Worm (Caenorhabditis elegans): Measurements from ENCODE around the gene F43C11.3.
A peak's percentile ranks its signal among the peaks of the same experiment; 100 is the strongest.

F43C11.3 gene

DNA sequence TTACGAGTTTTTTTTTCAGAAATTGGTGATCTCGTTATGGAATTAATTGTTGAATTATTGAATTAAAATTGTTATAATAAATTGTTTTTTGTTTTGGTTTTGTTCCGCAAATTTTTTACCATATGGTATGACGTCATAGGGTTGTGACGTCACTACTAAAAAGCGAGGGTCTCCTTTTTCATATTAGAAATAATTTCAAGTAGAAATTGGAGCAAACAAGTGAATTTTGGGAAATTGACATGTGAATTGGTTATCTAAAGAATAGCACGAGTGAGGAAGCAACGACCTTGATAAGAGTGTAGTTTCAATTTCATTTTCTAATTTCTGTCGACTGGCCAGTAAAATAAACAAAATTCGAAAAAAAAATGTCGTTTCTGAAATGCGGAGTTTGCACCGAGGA is 17.5 kb upstream of the F43C11.3 start, which contains the start of gene F43C11.7:
F43C11.7 (plus strand) TSS at position 326 of the 400 bp plus-strand sequence.
- TF ChIP-seq duxl-1 (tag; optimal IDR thresholded peaks at IDR 0.05; ENCODE audit: poor library complexity) (no peak), nhr-77 (tag; optimal IDR thresholded peaks at IDR 0.05) (peak; percentile 69), nhr-28 (tag; optimal IDR thresholded peaks at IDR 0.05) (peak; percentile 82), ceh-82 (tag; optimal IDR thresholded peaks at IDR 0.05) (no peak), hlh-11 (tag; optimal IDR thresholded peaks at IDR 0.05) (peak; percentile 58), mxl-2 (GFP tag; conservative IDR thresholded peaks at IDR 0.05) (no peak), ceh-44 (GFP tag; IDR thresholded peaks at IDR 0.05) (no peak), ztf-11 (tag; optimal IDR thresholded peaks at IDR 0.05) (no peak), hif-1 (tag; optimal IDR thresholded peaks at IDR 0.05) (no peak), attf-4 (tag; optimal IDR thresholded peaks at IDR 0.05) (no peak), lin-15B (tag; optimal IDR thresholded peaks at IDR 0.05) (no peak), daf-16 (GFP tag; optimal IDR thresholded peaks at IDR 0.05) (no peak), daf-16 (tag; optimal IDR thresholded peaks at IDR 0.05) (peak; percentile 63), php-3 (GFP tag; IDR thresholded peaks at IDR 0.05) (0 out of 2 replicates have a peak, but pooled peaks have one; percentile 19), egl-43 (GFP tag; IDR thresholded peaks at IDR 0.05) (no peak), pha-4 (GFP tag; IDR thresholded peaks at IDR 0.05) (no peak), pha-4 (tag; optimal IDR thresholded peaks at IDR 0.05) (no peak), mdl-1 (tag; optimal IDR thresholded peaks at IDR 0.05) (peak in 1 of 2 experiments; percentile 35), dmd-8 (GFP tag; IDR thresholded peaks at IDR 0.05) (no peak), hlh-30 (tag; optimal IDR thresholded peaks at IDR 0.05; ENCODE audit: insufficient read depth) (peak; percentile 52), ces-1 (GFP tag; optimal IDR thresholded peaks at IDR 0.05) (no peak), pqm-1 (tag; optimal IDR thresholded peaks at IDR 0.05) (peak; percentile 80), dve-1 (tag; optimal IDR thresholded peaks at IDR 0.05; ENCODE audit: insufficient read depth) (peak; percentile 56), nhr-10 (tag; optimal IDR thresholded peaks at IDR 0.05) (no peak), dmd-6 (GFP tag; IDR thresholded peaks at IDR 0.05) (peak; percentile 71), lin-29 (GFP tag; IDR thresholded peaks at IDR 0.05) (no peak)

DNA sequence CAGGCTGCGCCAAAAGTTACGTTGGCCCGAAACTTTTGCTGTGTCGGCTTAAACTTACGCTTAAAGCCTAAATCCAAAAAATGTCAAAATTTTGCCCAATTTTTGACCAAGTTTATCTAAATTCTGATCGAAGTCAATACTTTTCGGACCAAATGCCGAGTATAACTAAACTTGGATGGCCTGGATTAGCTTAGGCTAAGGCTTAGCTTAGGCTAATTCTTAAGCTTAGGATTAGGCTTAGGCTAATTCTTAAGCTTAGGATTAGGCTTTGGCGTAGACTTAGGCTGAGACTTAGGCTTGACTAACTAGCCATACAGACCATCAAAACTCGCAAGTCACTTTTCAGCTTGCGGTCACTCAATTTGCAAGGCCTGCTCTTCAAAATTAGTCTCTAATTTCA is 16.9 kb upstream of the F43C11.3 start:
- TF ChIP-seq nhr-102 (tag; optimal IDR thresholded peaks at IDR 0.05) (no peak), nhr-11 (tag; optimal IDR thresholded peaks at IDR 0.05) (no peak), daf-19 (GFP tag; conservative IDR thresholded peaks at IDR 0.05) (no peak), ctbp-1 (GFP tag; IDR thresholded peaks at IDR 0.05) (no peak), unc-62 (GFP tag; optimal IDR thresholded peaks at IDR 0.05 in 1 of 2) (peak in 1 of 2 experiments; percentile 19), unc-62 (tag; optimal IDR thresholded peaks at IDR 0.05) (no peak), spr-1 (tag; optimal IDR thresholded peaks at IDR 0.05) (no peak), lsy-2 (tag; optimal IDR thresholded peaks at IDR 0.05) (no peak), pha-4 (GFP tag; IDR thresholded peaks at IDR 0.05) (no peak), pha-4 (tag; optimal IDR thresholded peaks at IDR 0.05) (no peak)

DNA sequence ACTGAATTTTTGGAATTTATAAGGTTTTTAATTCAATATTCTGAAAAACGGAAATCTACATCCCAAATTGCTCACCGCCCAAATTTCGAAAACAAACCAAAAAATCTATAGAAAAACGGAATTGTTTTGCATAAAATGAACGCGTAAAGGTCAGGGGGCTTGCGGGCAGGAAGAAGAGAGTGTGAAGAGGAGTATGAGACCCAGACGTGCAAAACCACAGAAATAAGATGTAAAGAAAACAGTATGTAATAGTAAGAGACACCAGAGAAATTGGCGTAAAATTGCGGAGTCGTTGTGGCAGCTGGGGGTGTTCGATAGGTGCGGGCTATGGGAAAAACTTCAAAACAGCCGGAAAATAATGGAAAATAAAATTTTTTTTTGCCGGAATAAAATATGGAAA is 12.1 kb upstream of the F43C11.3 start:
- TF ChIP-seq mdt-29 (GFP tag; IDR thresholded peaks at IDR 0.05) = no peak
- no peak for TF ChIP-seq lin-39 (tag; optimal IDR thresholded peaks at IDR 0.05)
- no peak for TF ChIP-seq daf-16 (GFP tag; optimal IDR thresholded peaks at IDR 0.05)
- TF ChIP-seq daf-16 (tag; optimal IDR thresholded peaks at IDR 0.05) = peak; percentile 17
- no peak for TF ChIP-seq rbr-2 (tag; optimal IDR thresholded peaks at IDR 0.05)
- TF ChIP-seq aha-1 (tag) = peak; percentile 76
- peak; percentile 23 for TF ChIP-seq R02D3.7 (tag; optimal IDR thresholded peaks at IDR 0.05)
- peak; percentile 22 for TF ChIP-seq hlh-30 (tag; optimal IDR thresholded peaks at IDR 0.05; ENCODE audit: insufficient read depth)
- peak; percentile 12 for TF ChIP-seq mes-2 (tag; optimal IDR thresholded peaks at IDR 0.05; ENCODE audit: poor library complexity, severe bottlenecking)
- TF ChIP-seq zfp-3 (GFP tag; conservative IDR thresholded peaks at IDR 0.05) = no peak
- 0 out of 2 replicates have a peak, but pooled peaks have one; percentile 23 for TF ChIP-seq hmg-1.1 (GFP tag; IDR thresholded peaks at IDR 0.05)
- TF ChIP-seq mxl-2 (GFP tag; conservative IDR thresholded peaks at IDR 0.05) = no peak
- TF ChIP-seq lsy-2 (tag; optimal IDR thresholded peaks at IDR 0.05) = peak in 1 of 2 experiments; percentile 38

All from whole organism, L4 larva.